Worm (Caenorhabditis elegans): ENCODE measurements around the gene R07G3.8.

- TF ChIP-seq unc-62 (GFP tag; optimal IDR thresholded peaks at IDR 0.05) (no peak), unc-39 (tag; optimal IDR thresholded peaks at IDR 0.05) (no peak)
These were observed 44.7 kb downstream of the R07G3.8 start, which contains the start of gene F35D2.1 for ce11 chrII:7575614-7576013.
